Worm (Caenorhabditis elegans) whole organism, midembryonic: ENCODE data around the gene F58E6.6.

Source experiments
- T22C8.4 ChIP-seq: fragments of 200-800 bp; sonication (Bioruptor generic); IDR thresholded peaks from 2 replicates; pipeline ENCODE4 v1.3.6; 2022; ENCODE audit warnings: missing genetic modification characterization, missing compliant biosample characterization
- cog-1 ChIP-seq: sonication (generic microtip); optimal IDR thresholded peaks from 2 replicates; lab custom pipeline; 2016; ENCODE audit warnings: missing genetic modification characterization, missing compliant biosample characterization
- flt-1 ChIP-seq: fragments of 200-800 bp; sonication (Bioruptor generic); IDR thresholded peaks from 2 replicates; pipeline ENCODE4 v1.3.6; 2022; ENCODE audit warnings: missing genetic modification characterization, missing compliant biosample characterization
- klf-2 ChIP-seq: fragments of 200-800 bp; sonication (Bioruptor generic); conservative IDR thresholded peaks from 2 replicates; pipeline ENCODE4 v1.3.6; 2022; ENCODE audit warnings: missing genetic modification reagents, missing genetic modification characterization, missing compliant biosample characterization
- med-1 ChIP-seq: sonication (generic microtip); optimal IDR thresholded peaks from 2 replicates; lab custom pipeline; 2017; ENCODE audit warnings: missing genetic modification characterization, mild to moderate bottlenecking, missing compliant biosample characterization, antibody characterized with exemption, missing genetic modification reagents; ENCODE audit not compliant: insufficient read depth
- ref-1 ChIP-seq: fragments of 200-800 bp; sonication (Bioruptor generic); conservative IDR thresholded peaks from 2 replicates; pipeline ENCODE4 v1.3.6; 2022; ENCODE audit warnings: missing genetic modification reagents, missing genetic modification characterization, missing compliant biosample characterization
- tab-1 ChIP-seq: fragments of 200-800 bp; sonication (Bioruptor generic); IDR thresholded peaks from 2 replicates; pipeline ENCODE4 v1.3.6; 2022; ENCODE audit warnings: missing genetic modification characterization, missing compliant biosample characterization
- ztf-23 ChIP-seq: fragments of 200-800 bp; sonication (Bioruptor generic); IDR thresholded peaks from 2 replicates; pipeline ENCODE4 v1.3.6; 2022; ENCODE audit warnings: missing genetic modification reagents, missing genetic modification characterization, missing compliant biosample characterization
- ztf-29 ChIP-seq: fragments of 200-800 bp; sonication (Bioruptor generic); IDR thresholded peaks from 2 replicates; pipeline ENCODE4 v1.3.6; 2022; ENCODE audit warnings: missing genetic modification reagents, missing genetic modification characterization, missing compliant biosample characterization

The F58E6.6 gene

ce11 chrV:9713532-9713931 is 39.3 kb downstream of the F58E6.6 start, which contains the start of gene F40F9.10:
TSS of gene F40F9.10 (minus strand) at chrV:9713632.
- TF ChIP-seq ztf-29: no peak

- no peak for TF ChIP-seq med-1 (GFP tag; lab: Kevin White, UChicago)
- no peak for TF ChIP-seq klf-2
- no peak for TF ChIP-seq T22C8.4 (GFP tag; lab: Robert Waterston, UW)
- no peak for TF ChIP-seq ztf-23 (GFP tag; lab: Robert Waterston, UW)
- no peak for TF ChIP-seq tab-1
- TF ChIP-seq ref-1: no peak
- no peak for TF ChIP-seq flt-1 (GFP tag; lab: Robert Waterston, UW)
- no peak for TF ChIP-seq ztf-29
- no peak for TF ChIP-seq cog-1
Measured at ce11 chrV:9712418-9713173, 40.2 kb downstream of the F58E6.6 start.

ce11 chrV:9711174-9711573 is 41.6 kb downstream of the F58E6.6 start:
- no peak for TF ChIP-seq ref-1

DNA sequence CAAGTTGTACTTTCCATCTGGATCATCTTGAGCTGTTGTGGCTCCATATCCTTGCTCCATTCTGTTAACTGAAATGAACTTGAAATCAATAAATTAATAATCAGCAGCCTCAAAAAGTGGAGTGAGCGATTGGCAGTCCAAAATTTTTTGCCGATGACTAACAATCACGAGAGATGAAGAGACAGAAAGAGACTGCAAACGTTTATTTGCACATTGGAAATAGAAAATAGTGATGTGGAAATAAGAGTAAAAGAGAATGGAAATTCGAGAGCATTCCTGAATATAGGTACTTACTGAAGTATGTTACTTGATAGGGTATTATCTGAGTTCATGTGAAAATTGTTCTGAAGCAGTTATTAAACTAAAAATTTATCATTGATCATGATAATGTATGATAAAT is 43.1 kb downstream of the F58E6.6 start, which contains the start of gene tag-120:
Gene tag-120 (minus strand): TSS at position 68 of the 400 bp plus-strand sequence.
- no peak for TF ChIP-seq tab-1
- TF ChIP-seq ztf-29: no peak
- TF ChIP-seq flt-1 (GFP tag; lab: Robert Waterston, UW): no peak
- TF ChIP-seq ztf-23 (GFP tag; lab: Robert Waterston, UW): no peak
- no peak for TF ChIP-seq med-1 (GFP tag; lab: Kevin White, UChicago)
- TF ChIP-seq ref-1: no peak
- TF ChIP-seq T22C8.4 (GFP tag; lab: Robert Waterston, UW): no peak
- TF ChIP-seq cog-1: no peak
- TF ChIP-seq klf-2: no peak

DNA sequence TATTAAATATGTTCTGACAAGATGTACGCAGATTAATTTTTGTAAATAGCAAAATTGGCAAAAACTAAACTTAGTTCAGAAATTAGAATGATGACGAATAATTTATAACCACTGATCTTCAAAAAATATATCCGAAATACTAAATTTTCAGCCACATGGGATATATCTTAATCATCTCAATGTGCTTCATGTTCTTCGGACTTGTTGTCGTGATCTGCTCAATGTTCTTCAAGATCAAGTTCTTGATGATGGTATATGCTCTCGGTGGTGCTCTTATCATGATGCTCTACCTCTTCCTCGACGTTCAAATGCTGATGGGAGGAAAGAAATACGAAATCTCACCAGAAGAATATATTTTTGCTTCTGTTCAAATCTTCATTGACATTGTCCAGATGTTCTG is 46.2 kb downstream of the F58E6.6 start:
- TF ChIP-seq ztf-23 (GFP tag; lab: Robert Waterston, UW): no peak
- TF ChIP-seq med-1 (GFP tag; lab: Kevin White, UChicago): no peak
- no peak for TF ChIP-seq tab-1
- no peak for TF ChIP-seq T22C8.4 (GFP tag; lab: Robert Waterston, UW)
- TF ChIP-seq ztf-29: no peak
- no peak for TF ChIP-seq ref-1
- no peak for TF ChIP-seq flt-1 (GFP tag; lab: Robert Waterston, UW)
- no peak for TF ChIP-seq klf-2
- no peak for TF ChIP-seq cog-1

ce11 chrV:9704399-9704798 is 48.4 kb downstream of the F58E6.6 start:
- TF ChIP-seq cog-1 (peak; percentile 8), T22C8.4 (GFP tag; lab: Robert Waterston, UW) (peak; percentile 41; the same call in 1 of the 2 replicates), flt-1 (GFP tag; lab: Robert Waterston, UW) (no peak)

ce11 chrV:9703549-9703948 is 49.3 kb downstream of the F58E6.6 start:
- TF ChIP-seq ref-1 (no peak), tab-1 (no peak), T22C8.4 (GFP tag; lab: Robert Waterston, UW) (no peak), klf-2 (no peak), ztf-23 (GFP tag; lab: Robert Waterston, UW) (no peak), med-1 (GFP tag; lab: Kevin White, UChicago) (no peak), flt-1 (GFP tag; lab: Robert Waterston, UW) (no peak), cog-1 (no peak), ztf-29 (no peak)

ce11 chrV:9702755-9703154 is 50.1 kb downstream of the F58E6.6 start, which contains the start of gene xbx-6:
TSS of gene xbx-6 (plus strand) at chrV:9703055.
- TF ChIP-seq T22C8.4 (GFP tag; lab: Robert Waterston, UW) (no peak), ztf-23 (GFP tag; lab: Robert Waterston, UW) (no peak), ztf-29 (no peak), tab-1 (no peak), med-1 (GFP tag; lab: Kevin White, UChicago) (no peak), flt-1 (GFP tag; lab: Robert Waterston, UW) (no peak), cog-1 (no peak), klf-2 (no peak), ref-1 (no peak)
